Worm (Caenorhabditis elegans): Measurements from ENCODE around the gene wdr-60.

- TF ChIP-seq nhr-11 (tag; optimal IDR thresholded peaks at IDR 0.05) (no peak), C38D4.7 (GFP tag; optimal IDR thresholded peaks at IDR 0.05) (no peak)
Observed at ce11 chrIII:5008730-5009129, 21.7 kb downstream of the wdr-60 start, which contains the start of gene R144.11.
